Worm (Caenorhabditis elegans): ENCODE data around the gene nhr-116.

ce11 chrV:16902726-16903125 is 9.3 kb upstream of the nhr-116 start, which contains the start of gene srd-68:
- TF ChIP-seq lsy-2 (tag; optimal IDR thresholded peaks at IDR 0.05) = no peak
- TF ChIP-seq ham-2 (GFP tag; optimal IDR thresholded peaks at IDR 0.05) = no peak
- TF ChIP-seq elt-3 (tag; optimal IDR thresholded peaks at IDR 0.05) = no peak
- no peak for TF ChIP-seq unc-62 (GFP tag; optimal IDR thresholded peaks at IDR 0.05)

Measured in whole organism, mixed stage, embryonic.